Worm (Caenorhabditis elegans) whole organism, mixed stage, embryonic: ENCODE measurements around the gene K07F5.6.

ENCODE experiments used
- M03D4.4 ChIP-seq: sonication (generic microtip); optimal IDR thresholded peaks from 2 replicates; lab custom pipeline; 2017; ENCODE audit warnings: mild to moderate bottlenecking, missing genetic modification characterization, missing compliant biosample characterization
- bed-3 ChIP-seq: fragments of 200-800 bp; sonication (Bioruptor generic); optimal IDR thresholded peaks from 3 replicates; lab custom pipeline; 2018; ENCODE audit warnings: mild to moderate bottlenecking, missing genetic modification characterization, moderate library complexity, missing compliant biosample characterization
- blmp-1 ChIP-seq: fragments of 150-350 bp; optimal IDR thresholded peaks from 2 replicates; lab custom pipeline; 2014; ENCODE audit warnings: missing biosample characterization, missing genetic modification characterization
- ceh-39 ChIP-seq: fragments of 150-350 bp; optimal IDR thresholded peaks from 2 replicates; lab custom pipeline; 2014; ENCODE audit warnings: missing biosample characterization, missing genetic modification characterization
- ceh-43 ChIP-seq: fragments of 200-800 bp; sonication (Bioruptor generic); optimal IDR thresholded peaks from 2 replicates; lab custom pipeline; 2018; ENCODE audit warnings: mild to moderate bottlenecking, missing genetic modification characterization, moderate library complexity, missing compliant biosample characterization
- ceh-83 ChIP-seq: fragments of 200-800 bp; sonication (Bioruptor generic); optimal IDR thresholded peaks from 2 replicates; lab custom pipeline; 2018; ENCODE audit warnings: mild to moderate bottlenecking, missing genetic modification characterization, missing compliant biosample characterization
- ces-1 ChIP-seq: fragments of 150-350 bp; optimal IDR thresholded peaks from 2 replicates; lab custom pipeline; 2014; ENCODE audit warnings: missing biosample characterization, missing genetic modification reagents, missing genetic modification characterization
- cnd-1 ChIP-seq: fragments of 200-800 bp; sonication (Bioruptor generic); optimal IDR thresholded peaks from 2 replicates; lab custom pipeline; 2018; ENCODE audit warnings: mild to moderate bottlenecking, missing genetic modification characterization, missing compliant biosample characterization
- drap-1 ChIP-seq: fragments of 200-800 bp; sonication (Bioruptor generic); optimal IDR thresholded peaks from 3 replicates; lab custom pipeline; 2018; ENCODE audit warnings: mild to moderate bottlenecking, missing genetic modification characterization, missing compliant biosample characterization
- elt-1 ChIP-seq: sonication (generic microtip); optimal IDR thresholded peaks from 2 replicates; lab custom pipeline; 2017; ENCODE audit warnings: missing genetic modification characterization, mild to moderate bottlenecking, missing compliant biosample characterization, antibody characterized with exemption, moderate library complexity, borderline replicate concordance; ENCODE audit not compliant: insufficient read depth
- elt-3 ChIP-seq: fragments of 150-350 bp; optimal IDR thresholded peaks from 2 replicates; lab custom pipeline; 2014; ENCODE audit warnings: missing biosample characterization, missing genetic modification characterization
- flh-1 ChIP-seq: fragments of 200-800 bp; sonication (Bioruptor generic); optimal IDR thresholded peaks from 2 replicates; lab custom pipeline; 2018; ENCODE audit warnings: mild to moderate bottlenecking, missing genetic modification characterization, moderate library complexity, missing compliant biosample characterization
- ham-2 ChIP-seq: fragments of 200-800 bp; sonication (Bioruptor generic); optimal IDR thresholded peaks from 2 replicates; lab custom pipeline; 2018; ENCODE audit warnings: mild to moderate bottlenecking, missing genetic modification characterization, missing compliant biosample characterization
- hlh-1 ChIP-seq: fragments of 150-350 bp; optimal IDR thresholded peaks from 2 replicates; lab custom pipeline; 2014; ENCODE audit warnings: missing biosample characterization, missing genetic modification reagents, missing genetic modification characterization
- lin-13 ChIP-seq: fragments of 150-350 bp; optimal IDR thresholded peaks from 2 replicates; lab custom pipeline; 2014; ENCODE audit warnings: missing biosample characterization, missing genetic modification characterization
- lin-32 ChIP-seq: fragments of 200-800 bp; sonication (Bioruptor generic); optimal IDR thresholded peaks from 2 replicates; lab custom pipeline; 2018; ENCODE audit warnings: mild to moderate bottlenecking, missing genetic modification characterization, missing compliant biosample characterization
- mab-5 ChIP-seq: fragments of 150-350 bp; optimal IDR thresholded peaks from 2 replicates; lab custom pipeline; 2014; ENCODE audit warnings: missing biosample characterization, missing genetic modification characterization
- mep-1 ChIP-seq: fragments of 150-350 bp; optimal IDR thresholded peaks from 2 replicates; lab custom pipeline; 2017; ENCODE audit warnings: missing biosample characterization, missing genetic modification reagents, missing genetic modification characterization, inconsistent platforms
- mls-2 ChIP-seq: sonication (generic microtip); optimal IDR thresholded peaks from 2 replicates; lab custom pipeline; 2016; ENCODE audit warnings: mild to moderate bottlenecking, missing genetic modification characterization, moderate library complexity, missing compliant biosample characterization
- nhr-12 ChIP-seq: fragments of 150-350 bp; optimal IDR thresholded peaks from 2 replicates; lab custom pipeline; 2014; ENCODE audit warnings: missing biosample characterization, missing genetic modification characterization
- nhr-2 ChIP-seq: fragments of 150-350 bp; optimal IDR thresholded peaks from 2 replicates; lab custom pipeline; 2014; ENCODE audit warnings: missing biosample characterization, missing genetic modification characterization
- nhr-237 ChIP-seq: fragments of 150-350 bp; optimal IDR thresholded peaks from 2 replicates; lab custom pipeline; 2014; ENCODE audit warnings: missing biosample characterization, missing genetic modification characterization
- nhr-28 ChIP-seq: fragments of 150-350 bp; optimal IDR thresholded peaks from 2 replicates; lab custom pipeline; 2014; ENCODE audit warnings: missing biosample characterization, missing genetic modification characterization
- nhr-76 ChIP-seq: sonication (generic microtip); optimal IDR thresholded peaks from 2 replicates; lab custom pipeline; 2017; ENCODE audit warnings: missing biosample characterization, missing genetic modification characterization
- pha-4 ChIP-seq: fragments of 150-350 bp; optimal IDR thresholded peaks from 2 replicates; lab custom pipeline; 2018; ENCODE audit warnings: missing biosample characterization, missing genetic modification reagents, missing genetic modification characterization
- sem-2 ChIP-seq: fragments of 200-800 bp; sonication (Bioruptor generic); optimal IDR thresholded peaks from 2 replicates; lab custom pipeline; 2018; ENCODE audit warnings: mild to moderate bottlenecking, missing genetic modification characterization, missing compliant biosample characterization
- snpc-4 ChIP-seq: fragments of 150-350 bp; optimal IDR thresholded peaks from 2 replicates; lab custom pipeline; 2014; ENCODE audit warnings: missing biosample characterization, missing genetic modification characterization
- sptf-1 ChIP-seq: sonication (generic microtip); optimal IDR thresholded peaks from 2 replicates; lab custom pipeline; 2017; ENCODE audit warnings: mild to moderate bottlenecking, missing genetic modification characterization, moderate library complexity, missing compliant biosample characterization
- tbx-8 ChIP-seq: fragments of 200-800 bp; sonication (Bioruptor generic); optimal IDR thresholded peaks from 2 replicates; lab custom pipeline; 2018; ENCODE audit warnings: mild to moderate bottlenecking, missing genetic modification characterization, moderate library complexity, missing compliant biosample characterization
- unc-120 ChIP-seq: sonication (generic microtip); optimal IDR thresholded peaks from 2 replicates; lab custom pipeline; 2017; ENCODE audit warnings: missing genetic modification characterization, missing compliant biosample characterization; ENCODE audit not compliant: poor library complexity, severe bottlenecking
- unc-39 ChIP-seq: fragments of 150-350 bp; optimal IDR thresholded peaks from 2 replicates; lab custom pipeline; 2014; ENCODE audit warnings: missing biosample characterization, missing genetic modification characterization
- zip-8 ChIP-seq: fragments of 150-350 bp; optimal IDR thresholded peaks from 2 replicates; lab custom pipeline; 2014; ENCODE audit warnings: missing biosample characterization, missing genetic modification characterization
- ztf-11 ChIP-seq: fragments of 150-350 bp; optimal IDR thresholded peaks from 2 replicates; lab custom pipeline; 2014; ENCODE audit warnings: missing biosample characterization, missing genetic modification characterization

The K07F5.6 gene

DNA sequence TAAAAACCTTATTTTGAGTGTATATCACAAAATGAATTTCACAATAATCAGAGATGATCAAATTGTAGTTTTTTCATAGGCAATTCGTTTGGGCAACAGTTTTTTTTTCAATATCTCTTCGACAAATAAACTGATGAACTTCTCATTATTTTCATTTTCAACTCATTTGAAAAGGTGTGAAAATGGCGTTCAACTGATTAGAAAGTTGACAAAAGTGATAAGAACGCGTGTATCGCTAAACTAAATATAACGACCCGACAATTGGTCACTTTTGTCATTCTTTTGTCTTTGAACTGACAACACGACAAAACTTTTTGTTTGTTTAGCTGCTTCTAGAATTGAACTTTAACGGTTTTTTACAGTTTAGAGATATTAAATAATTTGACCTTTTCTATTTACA is 8.5 kb upstream of the K07F5.6 start:
- TF ChIP-seq snpc-4 (tag; lab: Kevin White, UChicago) (no peak), unc-120 (no peak), pha-4 (tag; lab: Kevin White, UChicago) (no peak), zip-8 (no peak), bed-3 (GFP tag; lab: Kevin White, UChicago) (no peak), mep-1 (no peak), nhr-76 (tag; lab: Kevin White, UChicago) (no peak), unc-39 (tag; lab: Kevin White, UChicago) (no peak), tbx-8 (GFP tag; lab: Kevin White, UChicago) (no peak), lin-13 (no peak), ces-1 (no peak), cnd-1 (tag; lab: Kevin White, UChicago) (no peak), nhr-237 (tag; lab: Kevin White, UChicago) (no peak), elt-1 (tag; lab: Kevin White, UChicago) (no peak), mls-2 (no peak), drap-1 (GFP tag; lab: Kevin White, UChicago) (no peak), ceh-83 (GFP tag; lab: Kevin White, UChicago) (no peak), nhr-2 (tag; lab: Kevin White, UChicago) (no peak)

DNA sequence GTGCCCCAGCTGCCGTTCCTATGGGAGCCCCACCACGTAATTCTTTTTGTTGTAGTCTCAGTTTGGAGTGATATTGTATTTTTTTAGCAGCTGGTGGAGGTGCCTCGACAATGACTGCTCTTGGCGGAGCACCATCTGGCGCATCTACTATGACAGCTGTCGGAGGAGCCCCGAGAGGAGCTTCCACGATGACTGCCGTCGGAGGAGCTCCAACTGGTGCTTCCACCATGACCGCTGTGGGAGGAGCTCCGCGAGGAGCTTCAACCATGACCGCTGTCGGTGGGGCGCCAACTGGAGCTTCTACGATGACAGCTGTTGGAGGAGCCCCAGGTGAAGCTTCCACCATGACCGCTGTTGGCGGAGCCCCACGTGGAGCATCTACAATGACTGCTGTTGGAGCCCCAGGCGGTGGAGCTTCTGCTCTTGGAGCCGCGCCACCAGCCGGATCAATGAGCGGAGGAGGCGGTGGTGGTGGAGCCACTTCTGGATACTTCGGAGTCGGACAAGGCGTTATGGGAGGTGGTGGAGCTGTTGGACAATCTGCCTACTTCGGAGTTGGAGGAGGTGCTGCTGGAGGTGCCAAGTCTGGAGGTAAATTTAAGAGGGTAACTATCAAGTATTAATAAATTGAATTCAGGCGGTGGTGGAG is 6.5 kb upstream of the K07F5.6 start:
- TF ChIP-seq flh-1 (GFP tag; lab: Kevin White, UChicago) (no peak), sem-2 (GFP tag; lab: Kevin White, UChicago) (no peak), mep-1 (no peak), lin-32 (GFP tag; lab: Kevin White, UChicago) (peak; percentile 62), unc-39 (tag; lab: Kevin White, UChicago) (no peak)

DNA sequence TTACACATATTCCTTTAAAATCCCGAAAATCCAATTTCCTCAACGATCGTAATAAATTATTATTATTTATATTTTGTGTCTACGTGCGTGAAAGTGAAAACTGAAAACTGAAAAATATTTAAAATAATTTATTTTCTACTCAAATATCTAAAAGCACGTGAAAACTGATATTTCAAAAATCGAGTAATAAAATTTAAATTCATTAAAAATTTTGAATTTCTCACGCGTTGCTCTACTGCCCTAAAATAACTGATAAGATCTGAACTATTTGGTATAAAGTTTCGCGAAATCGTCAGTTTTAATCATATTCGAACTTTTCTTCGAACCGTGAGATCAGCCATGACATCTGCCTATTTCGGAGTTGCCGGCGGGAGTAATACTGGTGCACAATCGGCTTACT is 5.8 kb upstream of the K07F5.6 start, which contains the start of gene ssq-1:
Gene ssq-1, plus strand, starts transcription at position 301 of the 400 bp plus-strand sequence.
- TF ChIP-seq lin-13 (no peak), drap-1 (GFP tag; lab: Kevin White, UChicago) (no peak), mab-5 (no peak), tbx-8 (GFP tag; lab: Kevin White, UChicago) (no peak), M03D4.4 (no peak), unc-39 (tag; lab: Kevin White, UChicago) (no peak), ceh-43 (GFP tag; lab: Kevin White, UChicago) (no peak), elt-1 (tag; lab: Kevin White, UChicago) (no peak), flh-1 (GFP tag; lab: Kevin White, UChicago) (no peak), ces-1 (no peak), cnd-1 (tag; lab: Kevin White, UChicago) (no peak)

DNA sequence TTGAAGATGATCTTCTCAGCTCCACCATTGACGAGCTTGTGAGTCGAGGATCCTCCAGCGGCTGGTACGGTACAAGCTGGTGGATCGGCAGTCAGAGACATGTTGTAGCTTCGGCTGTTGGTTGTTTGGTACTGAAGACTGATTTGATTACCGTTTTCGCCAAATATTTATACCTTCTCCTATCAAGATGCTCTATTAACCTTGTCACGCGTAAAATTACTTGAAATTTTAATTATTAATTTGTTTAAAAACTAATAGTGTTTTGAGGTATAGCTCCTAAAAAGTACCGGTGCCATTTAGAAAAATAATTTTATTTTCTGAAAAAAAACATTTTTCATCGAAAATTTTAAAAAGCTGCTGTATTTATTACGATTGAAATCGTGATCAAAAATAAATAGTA is 4.5 kb upstream of the K07F5.6 start, which contains the start of gene ssp-10:
Gene ssp-10, minus strand, starts transcription at position 101 of the 400 bp plus-strand sequence.
- TF ChIP-seq sem-2 (GFP tag; lab: Kevin White, UChicago) = no peak
- TF ChIP-seq lin-32 (GFP tag; lab: Kevin White, UChicago) = no peak
- TF ChIP-seq nhr-12 (tag; lab: Kevin White, UChicago) = no peak
- no peak for TF ChIP-seq mls-2
- no peak for TF ChIP-seq blmp-1 (tag; lab: Kevin White, UChicago)
- no peak for TF ChIP-seq nhr-237 (tag; lab: Kevin White, UChicago)
- TF ChIP-seq zip-8 = no peak
- no peak for TF ChIP-seq ztf-11
- TF ChIP-seq hlh-1 (tag; lab: Kevin White, UChicago) = no peak
- TF ChIP-seq nhr-76 (tag; lab: Kevin White, UChicago) = no peak
- TF ChIP-seq unc-39 (tag; lab: Kevin White, UChicago) = no peak
- TF ChIP-seq, all 35 proteins: peak for 0

DNA sequence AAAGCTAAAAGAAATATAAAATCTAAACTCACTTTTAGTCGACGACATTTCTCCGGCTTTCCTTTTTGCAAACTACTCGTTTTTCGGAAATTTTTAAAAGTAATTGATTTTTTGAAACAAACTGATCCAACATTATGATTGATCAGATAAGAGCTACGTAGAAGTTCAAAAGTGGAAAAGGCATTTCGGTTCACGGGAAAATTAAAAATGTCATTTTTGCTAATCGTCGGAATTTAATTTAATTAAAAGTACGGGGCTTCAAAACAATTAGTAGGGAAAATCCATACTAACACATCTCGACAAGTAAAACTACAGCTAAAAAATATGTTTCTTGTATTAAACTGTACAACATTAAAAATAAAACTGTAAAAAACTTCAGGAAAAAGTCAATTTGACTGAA is 3.1 kb upstream of the K07F5.6 start, which contains the start of gene K07F5.8:
Gene K07F5.8, minus strand, starts transcription at position 101 of the 400 bp plus-strand sequence.
- TF ChIP-seq ces-1 = no peak
- TF ChIP-seq cnd-1 (tag; lab: Kevin White, UChicago) = no peak
- no peak for TF ChIP-seq zip-8
- TF ChIP-seq sptf-1 (tag; lab: Kevin White, UChicago) = no peak
- no peak for TF ChIP-seq nhr-12 (tag; lab: Kevin White, UChicago)
- TF ChIP-seq elt-3 (tag; lab: Kevin White, UChicago) = no peak
- TF ChIP-seq ham-2 (GFP tag; lab: Kevin White, UChicago) = no peak
- no peak for TF ChIP-seq bed-3 (GFP tag; lab: Kevin White, UChicago)
- no peak for TF ChIP-seq nhr-28 (tag; lab: Kevin White, UChicago)
- no peak for TF ChIP-seq pha-4 (tag; lab: Kevin White, UChicago)
- no peak for TF ChIP-seq nhr-76 (tag; lab: Kevin White, UChicago)
- no peak for TF ChIP-seq ceh-39 (tag; lab: Kevin White, UChicago)
- TF ChIP-seq drap-1 (GFP tag; lab: Kevin White, UChicago) = no peak
- no peak for TF ChIP-seq tbx-8 (GFP tag; lab: Kevin White, UChicago)
- TF ChIP-seq mab-5 = no peak
